Fruit fly (Drosophila melanogaster): ENCODE data around the gene pzg.

The pzg gene

DNA sequence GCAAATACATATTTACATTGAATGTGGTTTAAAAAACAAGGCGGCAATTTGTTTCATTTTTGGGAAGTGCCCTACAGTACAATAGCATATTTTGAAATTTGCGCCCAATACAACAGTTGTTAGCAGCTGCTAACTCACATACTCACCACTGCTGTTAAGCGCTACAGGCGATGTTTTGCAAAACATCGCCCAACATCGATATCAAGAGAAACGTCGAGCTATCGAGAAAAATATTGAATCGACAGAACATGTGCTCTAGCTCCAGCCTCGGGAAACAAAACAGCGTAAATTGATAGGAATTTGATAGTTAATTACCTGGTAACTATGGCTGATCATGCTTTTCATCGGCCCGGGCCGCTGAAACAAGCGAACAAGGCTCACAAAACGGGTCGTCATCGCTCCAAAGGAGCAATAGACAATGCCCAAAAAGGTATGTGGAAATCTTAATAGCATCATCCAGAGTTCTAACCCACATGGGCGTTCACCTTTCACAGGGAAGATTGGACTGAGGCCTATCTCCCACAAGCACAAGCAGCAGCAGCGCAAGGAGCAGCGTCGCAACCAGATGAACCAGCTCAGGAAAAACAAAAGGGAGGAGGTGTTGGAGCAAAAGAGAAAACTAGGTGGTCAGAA is 49.2 kb downstream of the pzg start, which contains the start of gene Tsr1 (continued):
- no peak for TF ChIP-seq Hmx (GFP tag; optimal IDR thresholded peaks at IDR 0.05)
- TF ChIP-seq sr (GFP tag; IDR thresholded peaks at IDR 0.05) = no peak
- no peak for TF ChIP-seq CG2202 (tag; optimal IDR thresholded peaks at IDR 0.05)
- TF ChIP-seq CG16779 (GFP tag; IDR thresholded peaks at IDR 0.05) = no peak
- TF ChIP-seq CTCF (GFP tag; optimal IDR thresholded peaks at IDR 0.05) = peak; percentile 12
- TF ChIP-seq HLH54F (GFP tag; optimal IDR thresholded peaks at IDR 0.05) = no peak
- no peak for TF ChIP-seq Optix (GFP tag; IDR thresholded peaks at IDR 0.05)
- peak; percentile 81 for TF ChIP-seq MESR4 (GFP tag; optimal IDR thresholded peaks at IDR 0.05)
- TF ChIP-seq pzg (GFP tag; optimal IDR thresholded peaks at IDR 0.05) = peak; percentile 69

Data from whole organism, embryonic.